Worm (Caenorhabditis elegans) whole organism, L4/young adult: Measurements from ENCODE around the gene srd-43.

Experiments used
- W03F9.2 ChIP-seq: fragments of 150-350 bp; optimal IDR thresholded peaks from 2 replicates; lab custom pipeline; 2014; ENCODE audit warnings: missing biosample characterization, missing genetic modification characterization
- dao-5 ChIP-seq: sonication (generic microtip); optimal IDR thresholded peaks from 2 replicates; lab custom pipeline; 2016; ENCODE audit warnings: missing genotype, missing genetic modification characterization, moderate library complexity, missing compliant biosample characterization
- him-1 ChIP-seq: sonication (generic microtip); optimal IDR thresholded peaks from 2 replicates; lab custom pipeline; 2016; ENCODE audit warnings: missing genotype, missing genetic modification reagents, missing genetic modification characterization, missing compliant biosample characterization

Gene srd-43

DNA sequence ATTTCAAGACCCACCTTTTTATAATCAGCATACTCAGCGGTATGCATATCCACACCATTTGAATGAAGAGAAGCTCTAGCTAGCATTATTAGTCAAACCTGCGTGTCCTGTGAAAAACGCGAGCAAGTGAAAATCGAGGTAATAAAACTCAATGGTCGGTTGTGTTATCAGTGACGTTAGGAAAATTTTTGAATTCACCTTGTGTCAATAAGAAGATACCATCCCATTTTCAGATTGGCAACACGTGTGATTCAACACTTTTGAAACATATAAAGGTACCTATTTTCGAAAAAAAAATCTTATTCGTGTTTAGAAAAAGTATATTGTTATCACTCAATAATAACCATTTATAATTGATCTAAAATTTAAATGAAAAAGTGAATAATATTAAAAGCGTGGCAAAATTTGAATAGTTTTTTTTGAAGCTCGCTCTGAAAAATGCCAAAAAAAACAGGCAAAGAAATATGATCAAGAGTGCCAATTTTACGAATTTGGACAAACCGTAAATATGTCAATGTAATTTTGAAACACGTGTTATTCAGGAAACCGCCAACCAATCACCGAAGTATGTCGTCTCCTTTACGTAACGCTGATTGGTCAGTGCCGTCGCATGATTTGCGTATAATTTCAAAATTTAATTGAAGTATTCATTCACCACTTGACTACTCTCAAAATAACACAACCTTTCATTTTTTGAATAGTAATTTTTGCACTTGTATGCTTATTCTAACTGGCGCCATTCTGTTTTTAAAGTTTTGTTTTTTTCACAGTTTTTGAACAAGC lies 6.2 kb upstream of the srd-43 start, which contains the start of gene F46G10.1:
F46G10.1 (minus strand) TSS at position 115 of the 783 bp plus-strand sequence.
- TF ChIP-seq him-1 (tag; lab: Kevin White, UChicago) (no peak), W03F9.2 (tag; lab: Kevin White, UChicago) (no peak), dao-5 (tag; lab: Kevin White, UChicago) (no peak)

DNA sequence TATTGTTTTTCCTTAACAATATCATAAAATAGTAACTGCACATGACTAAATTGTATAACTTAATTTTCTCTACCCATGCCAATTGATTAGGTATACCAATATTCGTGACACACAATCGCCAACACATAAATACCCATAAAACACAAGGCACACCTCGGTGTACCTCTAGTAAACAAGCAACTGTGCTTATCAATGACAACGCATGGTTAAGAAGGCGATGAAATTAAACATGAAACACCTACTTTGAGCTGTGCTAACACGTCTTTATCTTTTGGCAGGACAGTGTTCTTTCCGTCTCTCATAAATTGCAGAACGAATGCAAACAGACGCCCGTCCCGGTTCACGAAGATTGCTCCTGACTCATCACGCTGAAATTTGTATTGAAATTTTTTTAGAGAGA lies 5.1 kb upstream of the srd-43 start:
- TF ChIP-seq dao-5 (tag; lab: Kevin White, UChicago) (no peak), him-1 (tag; lab: Kevin White, UChicago) (no peak), W03F9.2 (tag; lab: Kevin White, UChicago) (no peak)

ce11 chrX:13308745-13309144 lies 3.1 kb upstream of the srd-43 start, which contains the start of gene srxa-8:
Gene srxa-8 (minus strand): TSS chrX:13308845.
- no peak for TF ChIP-seq him-1 (tag; lab: Kevin White, UChicago)
- TF ChIP-seq dao-5 (tag; lab: Kevin White, UChicago), result no peak
- TF ChIP-seq W03F9.2 (tag; lab: Kevin White, UChicago), result no peak

- TF ChIP-seq him-1 (tag; lab: Kevin White, UChicago) (no peak), dao-5 (tag; lab: Kevin White, UChicago) (no peak), W03F9.2 (tag; lab: Kevin White, UChicago) (no peak)
Observed at ce11 chrX:13307852-13308251, 2.2 kb upstream of the srd-43 start.

- TF ChIP-seq dao-5 (tag; lab: Kevin White, UChicago), result peak; percentile 93
- peak; percentile 89 for TF ChIP-seq him-1 (tag; lab: Kevin White, UChicago)
- TF ChIP-seq W03F9.2 (tag; lab: Kevin White, UChicago), result peak; percentile 80
Observed at ce11 chrX:13306869-13307446, 1.3 kb upstream of the srd-43 start.

DNA sequence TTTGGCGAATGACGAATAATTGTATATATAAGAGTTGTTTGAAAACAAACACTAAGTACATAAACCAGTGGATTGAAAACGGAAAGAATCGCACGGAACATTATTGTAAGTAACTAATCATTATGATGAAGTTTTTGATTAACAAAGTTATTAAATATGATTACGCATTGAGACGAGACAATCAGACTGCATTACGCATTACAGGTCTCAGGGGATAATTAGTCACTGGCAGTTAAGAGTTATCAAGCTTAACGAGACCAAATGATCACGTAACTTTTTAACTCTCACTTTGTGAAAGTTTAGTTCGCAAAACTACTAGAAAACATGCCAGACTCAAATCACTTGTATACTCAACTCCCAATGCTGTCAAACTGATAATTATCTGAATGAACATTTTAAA lies 2.3 kb downstream of the srd-43 start, which contains the start of gene srd-42:
srd-42 (minus strand) TSS at position 101 of the 400 bp plus-strand sequence.
- TF ChIP-seq W03F9.2 (tag; lab: Kevin White, UChicago) (no peak), him-1 (tag; lab: Kevin White, UChicago) (no peak), dao-5 (tag; lab: Kevin White, UChicago) (no peak)

DNA sequence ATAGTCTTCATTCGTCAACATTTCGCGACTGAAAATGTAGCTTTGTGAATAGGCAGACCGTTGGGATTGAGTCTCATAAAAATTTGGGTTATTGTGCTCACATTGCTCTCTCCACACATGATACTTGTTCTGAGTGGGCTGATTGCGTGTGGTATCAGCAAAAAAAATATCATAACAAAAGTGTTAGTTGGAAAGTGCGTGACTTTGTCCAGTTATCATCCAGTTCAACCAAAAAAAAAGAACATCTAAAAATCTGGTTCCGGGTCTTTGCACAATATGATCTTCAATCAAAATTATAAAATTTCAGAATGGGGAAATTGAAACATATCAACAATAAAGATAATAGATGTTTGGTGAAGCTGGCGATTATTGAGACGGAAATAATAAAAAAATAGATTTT lies 5.1 kb downstream of the srd-43 start, which contains the start of gene srd-39:
srd-39 (minus strand) TSS at position 101 of the 400 bp plus-strand sequence.
- TF ChIP-seq him-1 (tag; lab: Kevin White, UChicago) (no peak), W03F9.2 (tag; lab: Kevin White, UChicago) (no peak), dao-5 (tag; lab: Kevin White, UChicago) (no peak)

DNA sequence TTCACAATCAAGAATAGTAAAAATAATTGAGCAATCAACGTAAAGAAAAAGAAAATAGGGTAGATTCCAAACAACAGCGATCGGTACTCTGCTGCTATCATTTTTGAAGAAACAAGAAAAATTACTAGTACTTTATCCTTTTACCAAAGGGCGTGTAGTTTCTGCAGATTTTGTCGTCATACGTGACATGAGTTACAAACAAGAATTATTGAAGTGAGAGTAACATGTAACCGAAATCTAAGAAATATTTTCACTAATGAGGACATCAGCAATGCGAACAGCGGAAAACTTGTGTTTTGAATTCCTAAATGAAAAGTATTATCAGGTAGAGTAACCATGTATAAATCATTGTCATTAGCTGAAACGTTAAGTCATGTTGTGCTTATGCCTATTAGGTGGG lies 11.0 kb downstream of the srd-43 start, which contains the start of gene srd-36:
srd-36 (minus strand) TSS at position 101 of the 400 bp plus-strand sequence.
- no peak for TF ChIP-seq W03F9.2 (tag; lab: Kevin White, UChicago)
- TF ChIP-seq him-1 (tag; lab: Kevin White, UChicago), result no peak
- no peak for TF ChIP-seq dao-5 (tag; lab: Kevin White, UChicago)

DNA sequence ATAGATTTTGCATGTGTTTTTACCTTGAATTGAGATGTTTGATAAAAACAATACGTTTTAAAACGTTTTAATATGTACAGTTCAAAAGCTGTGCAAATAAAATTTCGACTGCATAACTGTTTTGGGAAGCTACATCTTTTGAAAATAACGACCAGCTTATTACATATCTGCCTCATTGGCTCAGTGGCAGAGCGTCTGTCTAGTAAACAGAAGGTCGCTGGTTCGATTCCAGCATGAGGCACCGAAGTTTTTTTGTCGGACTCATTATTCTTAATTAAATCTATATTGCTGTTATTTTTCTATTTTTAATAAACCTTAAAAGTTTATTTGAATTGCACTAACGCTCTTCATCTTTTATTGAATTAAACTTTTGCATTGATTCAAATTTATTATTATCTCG lies 12.6 kb downstream of the srd-43 start:
- TF ChIP-seq him-1 (tag; lab: Kevin White, UChicago) (no peak), W03F9.2 (tag; lab: Kevin White, UChicago) (no peak), dao-5 (tag; lab: Kevin White, UChicago) (no peak)

ce11 chrX:13291506-13291905 lies 14.1 kb downstream of the srd-43 start, which contains the start of gene srd-38:
Gene srd-38 (plus strand): TSS chrX:13291806.
- TF ChIP-seq him-1 (tag; lab: Kevin White, UChicago) (no peak), W03F9.2 (tag; lab: Kevin White, UChicago) (no peak), dao-5 (tag; lab: Kevin White, UChicago) (no peak)

ce11 chrX:13290531-13290930 lies 15.1 kb downstream of the srd-43 start, which contains the start of gene R04D3.3:
Gene R04D3.3 (minus strand): TSS chrX:13290631.
- no peak for TF ChIP-seq him-1 (tag; lab: Kevin White, UChicago)
- TF ChIP-seq dao-5 (tag; lab: Kevin White, UChicago), result no peak
- no peak for TF ChIP-seq W03F9.2 (tag; lab: Kevin White, UChicago)

- no peak for TF ChIP-seq him-1 (tag; lab: Kevin White, UChicago)
- no peak for TF ChIP-seq dao-5 (tag; lab: Kevin White, UChicago)
- TF ChIP-seq W03F9.2 (tag; lab: Kevin White, UChicago), result no peak
Observed at ce11 chrX:13288715-13289114, 16.9 kb downstream of the srd-43 start, which contains the start of gene R04D3.4. Gene R04D3.4 (minus strand): TSS chrX:13288815.

- no peak for TF ChIP-seq dao-5 (tag; lab: Kevin White, UChicago)
- no peak for TF ChIP-seq W03F9.2 (tag; lab: Kevin White, UChicago)
- no peak for TF ChIP-seq him-1 (tag; lab: Kevin White, UChicago)
Observed at ce11 chrX:13286533-13286932, 19.1 kb downstream of the srd-43 start, which contains the start of gene R04D3.2. Gene R04D3.2 (minus strand): TSS chrX:13286633.
